1 fruit fly cellular context compared by ENCODE assay signal in genomic region chr3L:15999358-16000005, dm6.
A peak's percentile ranks its signal among the peaks of the same experiment; 100 is the strongest.
TF ChIP-seq lines count a peak whose summit lies in the region.

No protein-coding gene starts in this region.

TF ChIP-seq in whole organism, embryonic, 481 proteins besides CTCF, POLR2A, EP300 and RAD21 (continued from another document):
- TF ChIP-seq CG8290 (GFP tag; optimal IDR thresholded peaks at IDR 0.05; lab: Kevin White, UChicago) (no peak), CG8290 (tag; optimal IDR thresholded peaks at IDR 0.05; lab: Kevin White, UChicago) (peak in 1 of 2 experiments; percentile 41), CG17612 (GFP tag; IDR thresholded peaks at IDR 0.05; lab: Robert Waterston, UW) (0 out of 2 replicates have a peak, but pooled peaks have one; percentile 25), D19B (GFP tag; optimal IDR thresholded peaks at IDR 0.05; lab: Kevin White, UChicago) (peak; percentile 18), unpg (GFP tag; optimal IDR thresholded peaks at IDR 0.05; lab: Kevin White, UChicago) (peak; percentile 59), Sry-δ (GFP tag; optimal IDR thresholded peaks at IDR 0.05; lab: Kevin White, UChicago) (no peak), CG11247 (GFP tag; IDR thresholded peaks at IDR 0.05; lab: Robert Waterston, UW) (peak; percentile 54; the same call in 1 of the 2 replicates), org-1 (GFP tag; optimal IDR thresholded peaks at IDR 0.05; lab: Kevin White, UChicago) (no peak), CG31224 (GFP tag; IDR thresholded peaks at IDR 0.05; lab: Robert Waterston, UW) (peak; percentile 49; the same call in 1 of the 2 replicates), E2f1 (GFP tag; IDR thresholded peaks at IDR 0.05; lab: Robert Waterston, UW) (peak; percentile 55), Fer2 (tag; optimal IDR thresholded peaks at IDR 0.05; lab: Kevin White, UChicago) (peak; percentile 3), pros (GFP tag; optimal IDR thresholded peaks at IDR 0.05; lab: Kevin White, UChicago) (peak; percentile 47), CG4404 (GFP tag; IDR thresholded peaks at IDR 0.05; lab: Robert Waterston, UW) (no peak), Xrp1 (GFP tag; IDR thresholded peaks at IDR 0.05; lab: Robert Waterston, UW) (peak; percentile 59; the same call in 1 of the 2 replicates), lab (GFP tag; optimal IDR thresholded peaks at IDR 0.05; lab: Kevin White, UChicago) (peak; percentile 80), Aef1 (GFP tag; IDR thresholded peaks at IDR 0.05; lab: Robert Waterston, UW) (0 out of 3 replicates have a peak, but pooled peaks have one; percentile 26), sob (GFP tag; IDR thresholded peaks at IDR 0.05; lab: Robert Waterston, UW) (peak; percentile 67), dan (GFP tag; IDR thresholded peaks at IDR 0.05; lab: Robert Waterston, UW) (no peak), chif (GFP tag; optimal IDR thresholded peaks at IDR 0.05; lab: Kevin White, UChicago) (no peak), slp2 (GFP tag; optimal IDR thresholded peaks at IDR 0.05; lab: Kevin White, UChicago) (no peak), CG8924 (tag; optimal IDR thresholded peaks at IDR 0.05; lab: Kevin White, UChicago) (peak; percentile 53), Hr3 (GFP tag; optimal IDR thresholded peaks at IDR 0.05; lab: Kevin White, UChicago) (peak; percentile 12), phol (tag; optimal IDR thresholded peaks at IDR 0.05; lab: Kevin White, UChicago) (peak; percentile 30), CG15601 (tag; optimal IDR thresholded peaks at IDR 0.05; lab: Kevin White, UChicago) (peak; percentile 23), Chrac-16 (GFP tag; optimal IDR thresholded peaks at IDR 0.05; lab: Kevin White, UChicago) (no peak), CG13123 (GFP tag; optimal IDR thresholded peaks at IDR 0.05; lab: Kevin White, UChicago) (no peak), pita (GFP tag; optimal IDR thresholded peaks at IDR 0.05; lab: Kevin White, UChicago) (no peak), CG6272 (GFP tag; IDR thresholded peaks at IDR 0.05; lab: Robert Waterston, UW) (no peak), CG6254 (GFP tag; optimal IDR thresholded peaks at IDR 0.05; lab: Kevin White, UChicago) (peak; percentile 5), ato (GFP tag; IDR thresholded peaks at IDR 0.05; lab: Robert Waterston, UW; ENCODE audit: partially characterized antibody) (no peak), trem (tag; optimal IDR thresholded peaks at IDR 0.05; lab: Kevin White, UChicago) (peak; percentile 10), CG11696 (GFP tag; IDR thresholded peaks at IDR 0.05; lab: Robert Waterston, UW) (peak; percentile 57), Lim3 (GFP tag; IDR thresholded peaks at IDR 0.05; lab: Robert Waterston, UW) (no peak), CG10209 (GFP tag; optimal IDR thresholded peaks at IDR 0.05; lab: Kevin White, UChicago) (peak; percentile 61), disco-r (GFP tag; optimal IDR thresholded peaks at IDR 0.05; lab: Kevin White, UChicago) (no peak), CG3407 (GFP tag; optimal IDR thresholded peaks at IDR 0.05; lab: Kevin White, UChicago) (no peak), Hr51 (GFP tag; optimal IDR thresholded peaks at IDR 0.05; lab: Kevin White, UChicago) (peak; percentile 49 to 65), Dbx (GFP tag; IDR thresholded peaks at IDR 0.05; lab: Robert Waterston, UW) (peak; percentile 39; the same call in 1 of the 3 replicates), Asciz (GFP tag; optimal IDR thresholded peaks at IDR 0.05; lab: Kevin White, UChicago) (peak; percentile 38), CG1529 (GFP tag; optimal IDR thresholded peaks at IDR 0.05; lab: Kevin White, UChicago) (no peak), CG10959 (GFP tag; IDR thresholded peaks at IDR 0.05; lab: Robert Waterston, UW) (no peak), CG10267 (tag; optimal IDR thresholded peaks at IDR 0.05; lab: Kevin White, UChicago) (peak; percentile 19), lilli (GFP tag; optimal IDR thresholded peaks at IDR 0.05; lab: Kevin White, UChicago) (peak; percentile 5), Vsx1 (GFP tag; optimal IDR thresholded peaks at IDR 0.05; lab: Kevin White, UChicago) (peak; percentile 56), nom (GFP tag; optimal IDR thresholded peaks at IDR 0.05; lab: Kevin White, UChicago) (no peak), vnd (GFP tag; IDR thresholded peaks at IDR 0.05; lab: Robert Waterston, UW; ENCODE audit: partially characterized antibody) (no peak), Atf3 (GFP tag; optimal IDR thresholded peaks at IDR 0.05; lab: Kevin White, UChicago) (peak; percentile 14), mirr (GFP tag; optimal IDR thresholded peaks at IDR 0.05; lab: Kevin White, UChicago) (peak; percentile 48), caup (GFP tag; optimal IDR thresholded peaks at IDR 0.05; lab: Kevin White, UChicago; ENCODE audit: severe bottlenecking) (peak; percentile 64), dmrt11E (tag; optimal IDR thresholded peaks at IDR 0.05; lab: Kevin White, UChicago) (peak; percentile 30), CG4328 (GFP tag; optimal IDR thresholded peaks at IDR 0.05; lab: Kevin White, UChicago) (peak; percentile 20), CG34376 (GFP tag; optimal IDR thresholded peaks at IDR 0.05; lab: Kevin White, UChicago) (peak; percentile 83), CG7556 (GFP tag; optimal IDR thresholded peaks at IDR 0.05; lab: Kevin White, UChicago) (peak; percentile 63), CG8281 (tag; optimal IDR thresholded peaks at IDR 0.05; lab: Kevin White, UChicago) (peak; percentile 46), Meics (GFP tag; optimal IDR thresholded peaks at IDR 0.05; lab: Kevin White, UChicago) (peak; percentile 46), CG12155 (GFP tag; optimal IDR thresholded peaks at IDR 0.05; lab: Kevin White, UChicago) (peak; percentile 11), CG1603 (tag; optimal IDR thresholded peaks at IDR 0.05; lab: Kevin White, UChicago) (peak; percentile 25), D19A (tag; optimal IDR thresholded peaks at IDR 0.05; lab: Kevin White, UChicago) (peak; percentile 27), CG4424 (GFP tag; optimal IDR thresholded peaks at IDR 0.05; lab: Kevin White, UChicago) (peak; percentile 12), slbo (GFP tag; IDR thresholded peaks at IDR 0.05; lab: Robert Waterston, UW) (peak; percentile 79), ind (GFP tag; optimal IDR thresholded peaks at IDR 0.05; lab: Kevin White, UChicago) (peak; percentile 26), CG32767 (GFP tag; IDR thresholded peaks at IDR 0.05; lab: Robert Waterston, UW) (0 out of 2 replicates have a peak, but pooled peaks have one; percentile 28), Eip74EF (GFP tag; optimal IDR thresholded peaks at IDR 0.05; lab: Kevin White, UChicago) (no peak), HmgD (GFP tag; optimal IDR thresholded peaks at IDR 0.05; lab: Kevin White, UChicago) (no peak), Ravus (GFP tag; IDR thresholded peaks at IDR 0.05; lab: Robert Waterston, UW) (no peak; the same call in 1 of the 2 replicates), B-H1 (GFP tag; IDR thresholded peaks at IDR 0.05; lab: Robert Waterston, UW) (peak; percentile 23; the same call in 1 of the 3 replicates), sug (tag; optimal IDR thresholded peaks at IDR 0.05; lab: Kevin White, UChicago) (peak; percentile 97), CG18599 (GFP tag; optimal IDR thresholded peaks at IDR 0.05; lab: Kevin White, UChicago) (peak; percentile 47), CG3847 (GFP tag; IDR thresholded peaks at IDR 0.05; lab: Robert Waterston, UW) (no peak; the same call in 1 of the 2 replicates), Stat92E (GFP tag; optimal IDR thresholded peaks at IDR 0.05; lab: Kevin White, UChicago) (peak in 1 of 3 experiments; percentile 37), seq (GFP tag; IDR thresholded peaks at IDR 0.05; lab: Robert Waterston, UW) (peak; percentile 53; the same call in 1 of the 2 replicates), Med (GFP tag; lab: Kevin White, UChicago) (peak; percentile 73), fu2 (GFP tag; optimal IDR thresholded peaks at IDR 0.05; lab: Kevin White, UChicago) (peak; percentile 10), CG6765 (GFP tag; optimal IDR thresholded peaks at IDR 0.05; lab: Kevin White, UChicago) (peak; percentile 50), NFAT (GFP tag; IDR thresholded peaks at IDR 0.05; lab: Robert Waterston, UW) (no peak), CG10543 (GFP tag; optimal IDR thresholded peaks at IDR 0.05; lab: Kevin White, UChicago) (peak; percentile 76), CG6689 (GFP tag; IDR thresholded peaks at IDR 0.05; lab: Robert Waterston, UW) (0 out of 2 replicates have a peak, but pooled peaks have one; percentile 10), prd (optimal IDR thresholded peaks at IDR 0.05; lab: Kevin White, UChicago) (no peak), prd (GFP tag; IDR thresholded peaks at IDR 0.05; lab: Robert Waterston, UW) (peak; percentile 68; the same call in 1 of the 3 replicates), CG3163 (GFP tag; optimal IDR thresholded peaks at IDR 0.05; lab: Kevin White, UChicago) (no peak), CG17829 (tag; optimal IDR thresholded peaks at IDR 0.05; lab: Kevin White, UChicago) (peak; percentile 37), CG12769 (tag; optimal IDR thresholded peaks at IDR 0.05; lab: Kevin White, UChicago) (peak; percentile 41), pfk (GFP tag; optimal IDR thresholded peaks at IDR 0.05; lab: Kevin White, UChicago) (peak; percentile 35), ara (GFP tag; IDR thresholded peaks at IDR 0.05; lab: Robert Waterston, UW) (0 out of 2 replicates have a peak, but pooled peaks have one; percentile 15), Myb (GFP tag; optimal IDR thresholded peaks at IDR 0.05; lab: Kevin White, UChicago) (no peak), gro (GFP tag; optimal IDR thresholded peaks at IDR 0.05; lab: Kevin White, UChicago) (no peak), CG18011 (GFP tag; optimal IDR thresholded peaks at IDR 0.05; lab: Kevin White, UChicago) (peak; percentile 37), CG2129 (GFP tag; IDR thresholded peaks at IDR 0.05; lab: Robert Waterston, UW; ENCODE audit: partially characterized antibody) (no peak), sd (tag; optimal IDR thresholded peaks at IDR 0.05; lab: Kevin White, UChicago) (peak; percentile 92), Pdp1 (GFP tag; optimal IDR thresholded peaks at IDR 0.05; lab: Kevin White, UChicago) (peak in 1 of 2 experiments; percentile 41), z (GFP tag; IDR thresholded peaks at IDR 0.05; lab: Robert Waterston, UW) (0 out of 3 replicates have a peak, but pooled peaks have one; percentile 25), HLH3B (GFP tag; IDR thresholded peaks at IDR 0.05; lab: Robert Waterston, UW) (peak; percentile 40; the same call in 1 of the 2 replicates), CG12219 (GFP tag; optimal IDR thresholded peaks at IDR 0.05; lab: Kevin White, UChicago) (peak; percentile 28), jing (GFP tag; optimal IDR thresholded peaks at IDR 0.05; lab: Kevin White, UChicago) (no peak), nerfin-2 (GFP tag; IDR thresholded peaks at IDR 0.05; lab: Robert Waterston, UW; ENCODE audit: partially characterized antibody) (no peak), CG7745 (tag; optimal IDR thresholded peaks at IDR 0.05; lab: Kevin White, UChicago) (peak; percentile 63), CG17385 (GFP tag; optimal IDR thresholded peaks at IDR 0.05; lab: Kevin White, UChicago) (peak; percentile 56), CG43689 (GFP tag; IDR thresholded peaks at IDR 0.05; lab: Robert Waterston, UW) (no peak), Rfx (GFP tag; IDR thresholded peaks at IDR 0.05; lab: Robert Waterston, UW) (peak; percentile 70; the same call in 1 of the 2 replicates), kni (GFP tag; optimal IDR thresholded peaks at IDR 0.05; lab: Kevin White, UChicago) (no peak), sens-2 (GFP tag; IDR thresholded peaks at IDR 0.05; lab: Robert Waterston, UW) (no peak), Atf6 (GFP tag; IDR thresholded peaks at IDR 0.05; lab: Robert Waterston, UW) (peak; percentile 87), HmgZ (tag; optimal IDR thresholded peaks at IDR 0.05; lab: Kevin White, UChicago) (peak; percentile 43), Blimp-1 (GFP tag; optimal IDR thresholded peaks at IDR 0.05; lab: Kevin White, UChicago) (no peak), CG30020 (tag; optimal IDR thresholded peaks at IDR 0.05; lab: Kevin White, UChicago) (no peak), scrt (GFP tag; optimal IDR thresholded peaks at IDR 0.05; lab: Kevin White, UChicago) (peak; percentile 36), CG12071 (GFP tag; optimal IDR thresholded peaks at IDR 0.05; lab: Kevin White, UChicago) (peak; percentile 14), CG7987 (GFP tag; optimal IDR thresholded peaks at IDR 0.05; lab: Kevin White, UChicago) (peak; percentile 70), Side (GFP tag; optimal IDR thresholded peaks at IDR 0.05; lab: Kevin White, UChicago) (no peak), CG1233 (GFP tag; optimal IDR thresholded peaks at IDR 0.05; lab: Kevin White, UChicago) (peak; percentile 53), CG9437 (GFP tag; optimal IDR thresholded peaks at IDR 0.05; lab: Kevin White, UChicago) (no peak), CG15011 (GFP tag; optimal IDR thresholded peaks at IDR 0.05; lab: Kevin White, UChicago) (no peak), E2f2 (GFP tag; IDR thresholded peaks at IDR 0.05; lab: Robert Waterston, UW) (peak; percentile 43), H2.0 (GFP tag; IDR thresholded peaks at IDR 0.05; lab: Robert Waterston, UW) (0 out of 2 replicates have a peak, but pooled peaks have one; percentile 10), ab (GFP tag; optimal IDR thresholded peaks at IDR 0.05; lab: Kevin White, UChicago) (no peak), Fer1 (GFP tag; optimal IDR thresholded peaks at IDR 0.05; lab: Kevin White, UChicago) (peak; percentile 73), CG17361 (GFP tag; IDR thresholded peaks at IDR 0.05; lab: Robert Waterston, UW) (peak; percentile 44; the same call in 1 of the 3 replicates), HLH54F (GFP tag; optimal IDR thresholded peaks at IDR 0.05; lab: Kevin White, UChicago) (peak; percentile 24), CG10366 (GFP tag; IDR thresholded peaks at IDR 0.05; lab: Robert Waterston, UW) (peak; percentile 24; the same call in 1 of the 2 replicates), Scr (GFP tag; IDR thresholded peaks at IDR 0.05; lab: Robert Waterston, UW; ENCODE audit: partially characterized antibody) (no peak)
